Fruit fly (Drosophila melanogaster) whole organism, embryonic: ENCODE data around the gene CG15498.

Experiments used
- Adf1 ChIP-seq: fragments of 200-800 bp; sonication (Bioruptor generic); IDR thresholded peaks from 2 replicates; pipeline ENCODE4 v1.3.6; 2022; ENCODE audit warnings: missing biosample characterization, missing genetic modification characterization
- Bdp1 ChIP-seq: fragments of 200-800 bp; sonication (Bioruptor generic); optimal IDR thresholded peaks from 3 replicates; lab custom pipeline; 2016; ENCODE audit warnings: missing biosample characterization, missing genetic modification characterization
- CG11560 ChIP-seq: fragments of 200-800 bp; sonication (Bioruptor generic); IDR thresholded peaks from 3 replicates; pipeline ENCODE4 v1.3.6; 2022; ENCODE audit warnings: missing biosample characterization, missing genetic modification characterization
- CG12299 ChIP-seq: fragments of 200-800 bp; sonication (Bioruptor generic); optimal IDR thresholded peaks from 2 replicates; lab custom pipeline; 2018; ENCODE audit warnings: missing biosample characterization, mild to moderate bottlenecking, missing genetic modification characterization
- CG12769 ChIP-seq: fragments of 200-800 bp; sonication (Bioruptor generic); optimal IDR thresholded peaks from 2 replicates; lab custom pipeline; 2019; ENCODE audit warnings: missing biosample characterization, mild to moderate bottlenecking, missing genetic modification characterization, moderate library complexity
- CG15073 ChIP-seq: fragments of 200-800 bp; sonication (Bioruptor generic); optimal IDR thresholded peaks from 2 replicates; lab custom pipeline; 2016; ENCODE audit warnings: missing biosample characterization, missing genetic modification characterization
- CG15479 ChIP-seq: fragments of 200-800 bp; sonication (Bioruptor generic); optimal IDR thresholded peaks from 3 replicates; lab custom pipeline; 2019; ENCODE audit warnings: missing biosample characterization, mild to moderate bottlenecking, missing genetic modification characterization, moderate library complexity
- CG17612 ChIP-seq: fragments of 200-800 bp; sonication (Bioruptor generic); IDR thresholded peaks from 2 replicates; pipeline ENCODE4 v1.3.6; 2022; ENCODE audit warnings: missing biosample characterization, missing genetic modification characterization
- CG18476 ChIP-seq: fragments of 200-800 bp; sonication (Bioruptor generic); optimal IDR thresholded peaks from 2 replicates; lab custom pipeline; 2016; ENCODE audit warnings: missing biosample characterization, mild to moderate bottlenecking, missing genetic modification characterization
- CG18599 ChIP-seq: fragments of 200-800 bp; sonication (Bioruptor generic); optimal IDR thresholded peaks from 3 replicates; lab custom pipeline; 2017; ENCODE audit warnings: missing biosample characterization, missing genetic modification characterization, mild to moderate bottlenecking, moderate library complexity, missing genetic modification reagents
- CG18764 ChIP-seq: fragments of 200-800 bp; sonication (Bioruptor generic); optimal IDR thresholded peaks from 3 replicates; lab custom pipeline; 2016; ENCODE audit warnings: missing biosample characterization, missing genetic modification characterization
- CG2120 ChIP-seq: fragments of 200-800 bp; sonication (Bioruptor generic); optimal IDR thresholded peaks from 3 replicates; lab custom pipeline; 2016; ENCODE audit warnings: missing biosample characterization, missing genetic modification characterization
- CG2678 ChIP-seq: fragments of 200-800 bp; sonication (Bioruptor generic); optimal IDR thresholded peaks from 3 replicates; lab custom pipeline; 2019; ENCODE audit warnings: missing biosample characterization, mild to moderate bottlenecking, missing genetic modification characterization, moderate library complexity
- CG34376 ChIP-seq: fragments of 200-800 bp; sonication (Bioruptor generic); optimal IDR thresholded peaks from 2 replicates; lab custom pipeline; 2018; ENCODE audit warnings: missing biosample characterization, mild to moderate bottlenecking, missing genetic modification characterization
- CG7987 ChIP-seq: fragments of 200-800 bp; sonication (Bioruptor generic); optimal IDR thresholded peaks from 2 replicates; lab custom pipeline; 2018; ENCODE audit warnings: missing biosample characterization, mild to moderate bottlenecking, missing genetic modification characterization, moderate library complexity
- CG8290 ChIP-seq, 3 experiments: fragments of 200-800 bp; sonication (Bioruptor generic); optimal IDR thresholded peaks; 2 replicates each; lab custom pipeline; 2016 to 2019; ENCODE audit warnings: missing biosample characterization in 3 of 3, missing genetic modification characterization in 3 of 3, mild to moderate bottlenecking in 2 of 3, moderate library complexity in 1 of 3
- CG8388 ChIP-seq: fragments of 200-800 bp; sonication (Bioruptor generic); optimal IDR thresholded peaks from 2 replicates; lab custom pipeline; 2019; ENCODE audit warnings: missing biosample characterization, mild to moderate bottlenecking, missing genetic modification characterization, moderate library complexity
- CG9215 ChIP-seq: fragments of 200-800 bp; sonication (Bioruptor generic); IDR thresholded peaks from 2 replicates; pipeline ENCODE4 v1.3.6; 2022; ENCODE audit warnings: missing biosample characterization, missing genetic modification characterization
- Fer1 ChIP-seq: fragments of 200-800 bp; sonication (Bioruptor generic); optimal IDR thresholded peaks from 2 replicates; lab custom pipeline; 2017; ENCODE audit warnings: missing biosample characterization, mild to moderate bottlenecking, missing genetic modification characterization
- Fer2 ChIP-seq: fragments of 200-800 bp; sonication (Bioruptor generic); optimal IDR thresholded peaks from 2 replicates; lab custom pipeline; 2018; ENCODE audit warnings: missing biosample characterization, mild to moderate bottlenecking, missing genetic modification characterization, moderate library complexity
- H15 ChIP-seq: fragments of 200-800 bp; sonication (Bioruptor generic); IDR thresholded peaks from 3 replicates; pipeline ENCODE4 v1.3.6; 2022; ENCODE audit warnings: missing biosample characterization, missing genetic modification characterization
- H2.0 ChIP-seq: fragments of 200-800 bp; sonication (Bioruptor generic); IDR thresholded peaks from 2 replicates; pipeline ENCODE4 v1.3.6; 2022; ENCODE audit warnings: missing biosample characterization, missing genetic modification characterization
- Hey ChIP-seq: fragments of 200-800 bp; sonication (Bioruptor generic); optimal IDR thresholded peaks from 3 replicates; lab custom pipeline; 2018; ENCODE audit warnings: missing biosample characterization, mild to moderate bottlenecking, missing genetic modification characterization
- Hmr ChIP-seq: fragments of 200-800 bp; sonication (Bioruptor generic); optimal IDR thresholded peaks from 3 replicates; lab custom pipeline; 2017; ENCODE audit warnings: mild to moderate bottlenecking, missing biosample characterization, missing genetic modification reagents, missing genetic modification characterization
- Med ChIP-seq: fragments of 200-800 bp; sonication (Bioruptor generic); peaks from one replicate; lab custom pipeline; 2016; ENCODE audit warnings: missing biosample characterization, missing genetic modification characterization, mild to moderate bottlenecking, inconsistent platforms, moderate library complexity
- NFAT ChIP-seq: fragments of 200-800 bp; sonication (Bioruptor generic); IDR thresholded peaks from 2 replicates; pipeline ENCODE4 v1.3.6; 2022; ENCODE audit warnings: missing biosample characterization, missing genetic modification characterization
- Scr ChIP-seq: fragments of 200-800 bp; sonication (Bioruptor generic); IDR thresholded peaks from 2 replicates; pipeline ENCODE4 v1.3.6; 2022; ENCODE audit warnings: missing biosample characterization, missing genetic modification characterization; ENCODE audit not compliant: partially characterized antibody
- Usf ChIP-seq: fragments of 200-800 bp; sonication (Bioruptor generic); optimal IDR thresholded peaks from 2 replicates; lab custom pipeline; 2017; ENCODE audit warnings: missing genotype, missing biosample characterization, missing genetic modification characterization
- Xrp1 ChIP-seq: fragments of 200-800 bp; sonication (Bioruptor generic); IDR thresholded peaks from 2 replicates; pipeline ENCODE4 v1.3.6; 2022; ENCODE audit warnings: missing biosample characterization, missing genetic modification characterization
- bab2 ChIP-seq: fragments of 200-800 bp; sonication (Bioruptor generic); optimal IDR thresholded peaks from 2 replicates; lab custom pipeline; 2016; ENCODE audit warnings: missing biosample characterization, missing genetic modification characterization
- btn ChIP-seq: fragments of 200-800 bp; sonication (Bioruptor generic); optimal IDR thresholded peaks from 2 replicates; lab custom pipeline; 2016; ENCODE audit warnings: missing biosample characterization, missing genetic modification characterization
- crol ChIP-seq: fragments of 200-800 bp; sonication (Bioruptor generic); IDR thresholded peaks from 2 replicates; pipeline ENCODE4 v1.3.6; 2022; ENCODE audit warnings: missing biosample characterization, missing genetic modification characterization
- danr ChIP-seq: fragments of 200-800 bp; sonication (Bioruptor generic); IDR thresholded peaks from 2 replicates; pipeline ENCODE4 v1.3.6; 2022; ENCODE audit warnings: missing biosample characterization, missing genetic modification characterization
- dmrt11E ChIP-seq: fragments of 200-800 bp; sonication (Bioruptor generic); optimal IDR thresholded peaks from 3 replicates; lab custom pipeline; 2018; ENCODE audit warnings: missing biosample characterization, mild to moderate bottlenecking, missing genetic modification characterization, moderate library complexity
- gce ChIP-seq: fragments of 200-800 bp; sonication (Bioruptor generic); IDR thresholded peaks from 3 replicates; pipeline ENCODE4 v1.3.6; 2022; ENCODE audit warnings: missing biosample characterization, missing genetic modification characterization
- gcm2 ChIP-seq: fragments of 200-800 bp; sonication (Bioruptor generic); optimal IDR thresholded peaks from 2 replicates; lab custom pipeline; 2016; ENCODE audit warnings: missing biosample characterization, missing genetic modification characterization
- gem ChIP-seq: fragments of 200-800 bp; sonication (Bioruptor generic); optimal IDR thresholded peaks from 2 replicates; lab custom pipeline; 2019; ENCODE audit warnings: missing biosample characterization, mild to moderate bottlenecking, missing genetic modification characterization, moderate library complexity
- kni ChIP-seq: fragments of 200-800 bp; sonication (Bioruptor generic); optimal IDR thresholded peaks from 3 replicates; lab custom pipeline; 2017; ENCODE audit warnings: mild to moderate bottlenecking, missing biosample characterization, missing genetic modification reagents, missing genetic modification characterization
- lab ChIP-seq: fragments of 200-800 bp; sonication (Bioruptor generic); optimal IDR thresholded peaks from 3 replicates; lab custom pipeline; 2017; ENCODE audit warnings: missing biosample characterization, missing genetic modification characterization, mild to moderate bottlenecking, moderate library complexity, missing genetic modification reagents
- lmd ChIP-seq: fragments of 200-800 bp; sonication (Bioruptor generic); IDR thresholded peaks from 2 replicates; pipeline ENCODE4 v1.3.6; 2022; ENCODE audit warnings: missing biosample characterization, missing genetic modification characterization
- lov ChIP-seq, 2 experiments: fragments of 200-800 bp in 1 of 2; fragments of >200 bp in 1 of 2; sonication (Bioruptor generic) in 1 of 2; IDR thresholded peaks in 1 of 2; optimal IDR thresholded peaks in 1 of 2; 2 replicates in 1 of 2; 3 replicates in 1 of 2; pipeline versions ENCODE4 v1.3.6 to Lab custom; 2017 to 2022; ENCODE audit warnings: missing biosample characterization in 1 of 2, missing genetic modification characterization in 1 of 2
- mirr ChIP-seq: fragments of 200-800 bp; sonication (Bioruptor generic); optimal IDR thresholded peaks from 3 replicates; lab custom pipeline; 2018; ENCODE audit warnings: missing biosample characterization, mild to moderate bottlenecking, missing genetic modification characterization
- otp ChIP-seq: fragments of 200-800 bp; sonication (Bioruptor generic); IDR thresholded peaks from 3 replicates; pipeline ENCODE4, ENCODE4 v1.3.6; 2022; ENCODE audit warnings: missing biosample characterization, missing genetic modification characterization
- pho ChIP-seq: fragments of 200-800 bp; sonication (Bioruptor generic); optimal IDR thresholded peaks from 2 replicates; lab custom pipeline; 2016; ENCODE audit warnings: missing biosample characterization, missing genetic modification characterization
- pnt ChIP-seq: fragments of 200-800 bp; sonication (Bioruptor generic); optimal IDR thresholded peaks from 3 replicates; lab custom pipeline; 2016; ENCODE audit warnings: missing biosample characterization, missing genetic modification characterization
- prd ChIP-seq, 3 experiments: fragments of >200 bp in 2 of 3; fragments of 200-800 bp in 1 of 3; sonication (Bioruptor generic) in 1 of 3; optimal IDR thresholded peaks in 2 of 3; IDR thresholded peaks in 1 of 3; 2 replicates in 2 of 3; 3 replicates in 1 of 3; pipeline versions ENCODE4 v1.3.6 to Lab custom; 2017 to 2022; ENCODE audit warnings: missing biosample characterization in 1 of 3, missing genetic modification characterization in 1 of 3
- rib ChIP-seq: fragments of 200-800 bp; sonication (Bioruptor generic); IDR thresholded peaks from 2 replicates; pipeline ENCODE4 v1.3.6; 2022; ENCODE audit warnings: missing biosample characterization, missing genetic modification characterization
- toy ChIP-seq: fragments of 200-800 bp; sonication (Bioruptor generic); IDR thresholded peaks from 2 replicates; pipeline ENCODE4 v1.3.6; 2022; ENCODE audit warnings: missing biosample characterization, missing genetic modification characterization
- tup ChIP-seq: fragments of 200-800 bp; sonication (Bioruptor generic); optimal IDR thresholded peaks from 2 replicates; lab custom pipeline; 2016; ENCODE audit warnings: missing biosample characterization, mild to moderate bottlenecking, missing genetic modification characterization, moderate library complexity
- unpg ChIP-seq: fragments of 200-800 bp; sonication (Bioruptor generic); optimal IDR thresholded peaks from 3 replicates; lab custom pipeline; 2018; ENCODE audit warnings: missing biosample characterization, mild to moderate bottlenecking, missing genetic modification characterization, moderate library complexity

Gene CG15498

DNA sequence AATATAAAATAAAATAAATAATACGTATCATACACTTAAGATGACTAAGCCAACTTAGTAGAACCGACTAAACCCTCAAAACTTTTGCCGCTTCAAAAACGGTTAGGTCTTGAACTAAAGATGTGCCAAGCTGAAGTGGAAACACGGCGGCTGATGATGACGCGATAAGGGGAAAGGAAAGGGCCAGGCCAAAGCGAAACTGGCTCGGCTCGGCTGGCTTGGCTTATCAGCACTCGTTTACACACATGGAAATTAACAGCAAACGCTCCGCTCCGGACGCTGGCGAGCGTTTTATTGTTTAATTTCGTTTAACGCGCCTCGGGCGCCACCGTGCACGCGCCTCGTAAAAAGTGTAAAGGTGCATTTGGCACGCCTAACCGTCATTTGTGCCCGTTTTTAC, 13.7 kb upstream of the CG15498 start:
- no peak for TF ChIP-seq CG8388 (GFP tag; lab: Kevin White, UChicago)
- TF ChIP-seq CG12769 (tag; lab: Kevin White, UChicago) = peak; percentile 44
- no peak for TF ChIP-seq tup
- TF ChIP-seq CG7987 (GFP tag; lab: Kevin White, UChicago) = peak; percentile 3
- no peak for TF ChIP-seq Hmr (GFP tag; lab: Kevin White, UChicago)
- peak; percentile 24; the same call in 1 of the 2 replicates for TF ChIP-seq Adf1
- TF ChIP-seq gce (GFP tag; lab: Robert Waterston, UW) = 0 out of 3 replicates have a peak, but pooled peaks have one; percentile 43
- TF ChIP-seq prd (optimal IDR thresholded peaks at IDR 0.05; lab: Kevin White, UChicago) = no peak
- TF ChIP-seq prd (GFP tag; IDR thresholded peaks at IDR 0.05; lab: Robert Waterston, UW) = no peak
- TF ChIP-seq mirr (GFP tag; lab: Kevin White, UChicago) = peak; percentile 24
- TF ChIP-seq CG15479 (GFP tag; lab: Kevin White, UChicago) = no peak
- TF ChIP-seq CG18599 (GFP tag; lab: Kevin White, UChicago) = no peak
- no peak for TF ChIP-seq CG18476 (GFP tag; lab: Kevin White, UChicago)
- TF ChIP-seq CG18764 (GFP tag; lab: Kevin White, UChicago) = no peak
- peak; percentile 5 for TF ChIP-seq CG2678 (tag; lab: Kevin White, UChicago)
- no peak for TF ChIP-seq otp (GFP tag; lab: Robert Waterston, UW)
- TF ChIP-seq pho (GFP tag; lab: Kevin White, UChicago) = no peak
- peak; percentile 24 for TF ChIP-seq CG34376 (GFP tag; lab: Kevin White, UChicago)
- no peak for TF ChIP-seq CG11560 (tag; lab: Robert Waterston, UW)
- TF ChIP-seq lov (optimal IDR thresholded peaks at IDR 0.05; lab: Kevin White, UChicago) = no peak
- TF ChIP-seq lov (GFP tag; IDR thresholded peaks at IDR 0.05; lab: Robert Waterston, UW) = no peak
- no peak for TF ChIP-seq CG17612
- no peak for TF ChIP-seq CG8290 (GFP tag; optimal IDR thresholded peaks at IDR 0.05; lab: Kevin White, UChicago)
- TF ChIP-seq CG8290 (tag; optimal IDR thresholded peaks at IDR 0.05; lab: Kevin White, UChicago) = peak in 1 of 2 experiments; percentile 35
- TF ChIP-seq gem (tag; lab: Kevin White, UChicago) = no peak
- TF ChIP-seq Scr (GFP tag; lab: Robert Waterston, UW) = no peak
- no peak for TF ChIP-seq bab2 (GFP tag; lab: Kevin White, UChicago)
- no peak for TF ChIP-seq Usf (GFP tag; lab: Kevin White, UChicago)
- peak; percentile 40; the same call in 1 of the 2 replicates for TF ChIP-seq crol (GFP tag; lab: Robert Waterston, UW)
- no peak for TF ChIP-seq dmrt11E
- TF ChIP-seq CG12299 (tag; lab: Kevin White, UChicago) = no peak
- TF ChIP-seq unpg = no peak
- TF ChIP-seq lab = peak; percentile 25
- no peak for TF ChIP-seq pnt (GFP tag; lab: Kevin White, UChicago)
- no peak for TF ChIP-seq Fer1 (GFP tag; lab: Kevin White, UChicago)
- TF ChIP-seq toy (GFP tag; lab: Robert Waterston, UW) = no peak
- TF ChIP-seq Fer2 (tag; lab: Kevin White, UChicago) = no peak
- TF ChIP-seq btn (GFP tag; lab: Kevin White, UChicago) = no peak
- TF ChIP-seq gcm2 (GFP tag; lab: Kevin White, UChicago) = no peak
- no peak for TF ChIP-seq CG15073
- TF ChIP-seq CG9215 = no peak
- TF ChIP-seq Xrp1 (GFP tag; lab: Robert Waterston, UW) = no peak
- no peak for TF ChIP-seq lmd
- 0 out of 2 replicates have a peak, but pooled peaks have one; percentile 21 for TF ChIP-seq rib (GFP tag; lab: Robert Waterston, UW)
- TF ChIP-seq NFAT = peak; percentile 16; the same call in 1 of the 2 replicates
- peak; percentile 58 for TF ChIP-seq Med
- peak; percentile 83 for TF ChIP-seq Hey (tag; lab: Kevin White, UChicago)
- TF ChIP-seq H15 (GFP tag; lab: Robert Waterston, UW) = no peak
- TF ChIP-seq CG2120 (GFP tag; lab: Kevin White, UChicago) = no peak
- no peak for TF ChIP-seq Bdp1 (GFP tag; lab: Kevin White, UChicago)
- no peak for TF ChIP-seq kni (GFP tag; lab: Kevin White, UChicago)
- TF ChIP-seq danr (GFP tag; lab: Robert Waterston, UW) = no peak
- no peak for TF ChIP-seq H2.0
